Worm (Caenorhabditis elegans) whole organism, mixed stage, embryonic: Measurements from ENCODE around the gene B0457.2.

Experiments
- elt-3 ChIP-seq: fragments of 150-350 bp; optimal IDR thresholded peaks from 2 replicates; lab custom pipeline; 2014; ENCODE audit warnings: missing biosample characterization, missing genetic modification characterization
- mab-5 ChIP-seq: fragments of 150-350 bp; optimal IDR thresholded peaks from 2 replicates; lab custom pipeline; 2014; ENCODE audit warnings: missing biosample characterization, missing genetic modification characterization
- nhr-2 ChIP-seq: fragments of 150-350 bp; optimal IDR thresholded peaks from 2 replicates; lab custom pipeline; 2014; ENCODE audit warnings: missing biosample characterization, missing genetic modification characterization
- sem-2 ChIP-seq: fragments of 200-800 bp; sonication (Bioruptor generic); optimal IDR thresholded peaks from 2 replicates; lab custom pipeline; 2018; ENCODE audit warnings: mild to moderate bottlenecking, missing genetic modification characterization, missing compliant biosample characterization
- snpc-4 ChIP-seq: fragments of 150-350 bp; optimal IDR thresholded peaks from 2 replicates; lab custom pipeline; 2014; ENCODE audit warnings: missing biosample characterization, missing genetic modification characterization
- unc-120 ChIP-seq: sonication (generic microtip); optimal IDR thresholded peaks from 2 replicates; lab custom pipeline; 2017; ENCODE audit warnings: missing genetic modification characterization, missing compliant biosample characterization; ENCODE audit not compliant: poor library complexity, severe bottlenecking

B0457.2 gene

DNA sequence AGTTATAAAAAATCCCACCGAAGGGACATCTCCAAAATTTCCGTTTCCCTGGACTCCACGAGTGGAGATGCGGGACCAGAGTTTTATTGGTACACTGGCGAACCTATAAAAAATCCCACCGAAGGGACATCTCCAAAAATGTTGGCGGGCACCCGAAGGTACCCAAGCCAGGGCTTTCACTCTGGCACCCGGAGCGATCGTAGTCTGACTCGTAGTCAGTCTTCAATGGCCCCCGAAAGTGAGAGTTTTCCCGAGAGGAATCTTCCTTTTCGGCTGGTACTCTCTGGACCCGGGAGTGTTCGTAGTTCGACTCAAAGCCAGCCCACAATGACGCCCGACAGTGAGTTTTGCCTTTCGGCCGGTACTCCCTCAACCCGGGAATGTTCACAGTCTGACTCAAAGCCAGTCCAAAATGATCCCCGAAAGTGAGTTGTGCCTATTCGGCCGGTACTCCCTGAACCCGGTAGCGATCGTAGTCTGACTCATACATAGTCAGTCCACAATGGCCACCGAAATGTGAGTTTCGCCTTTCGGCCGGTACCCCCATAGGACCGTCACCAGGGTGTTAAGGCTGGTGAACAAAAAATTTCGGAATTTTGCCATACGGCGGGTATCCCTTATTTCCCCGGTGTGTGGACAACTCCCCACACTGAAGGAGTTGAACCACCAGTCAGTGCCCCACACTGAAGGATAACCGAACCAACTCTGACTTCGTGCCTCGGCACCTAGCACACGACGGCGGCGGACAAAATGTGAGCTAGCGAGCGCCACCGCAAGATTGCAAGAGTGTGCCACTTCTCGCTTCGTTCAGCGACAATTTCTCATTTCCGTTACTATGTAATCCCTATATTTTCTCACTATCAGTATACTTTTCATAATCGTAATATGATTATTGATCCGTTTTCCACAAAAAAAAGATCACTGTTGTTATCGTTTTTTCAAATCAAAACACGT is 49.0 kb downstream of the B0457.2 start:
- TF ChIP-seq mab-5 (tag; lab: Kevin White, UChicago) (no peak), elt-3 (tag; lab: Kevin White, UChicago) (no peak), sem-2 (GFP tag; lab: Kevin White, UChicago) (no peak), unc-120 (tag; lab: Kevin White, UChicago) (no peak), snpc-4 (tag; lab: Kevin White, UChicago) (no peak), nhr-2 (tag; lab: Kevin White, UChicago) (peak; percentile 1)
